Fruit fly (Drosophila melanogaster) S2 (cell line): Measurements from ENCODE around the gene CG5535.

Experiments used
- CG8478 ChIP-seq: fragments of >200 bp; optimal IDR thresholded peaks from 2 replicates; lab custom pipeline; 2018
- CTCF ChIP-seq, 2 experiments: fragments of >200 bp; optimal IDR thresholded peaks; 2 replicates each; lab custom pipeline; 2018

DNA sequence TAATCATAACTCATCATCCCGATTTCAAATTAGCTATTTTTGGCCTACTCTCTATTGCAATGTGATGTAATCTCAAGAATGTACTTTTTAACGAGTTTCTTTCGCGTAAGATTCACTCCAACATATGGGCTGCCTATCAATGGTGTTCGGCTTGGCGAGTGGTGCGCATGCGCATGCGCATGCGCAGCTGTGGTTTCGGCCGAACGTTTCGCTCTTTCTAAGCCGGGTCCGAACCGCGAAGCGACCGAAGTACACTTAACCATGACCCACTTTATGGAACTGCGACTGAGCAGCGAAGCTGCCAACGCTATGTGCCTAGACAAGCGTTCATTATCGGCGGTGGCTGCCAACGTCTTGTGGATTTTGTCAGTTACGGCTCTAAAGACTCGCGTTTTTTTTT lies 37.1 kb upstream of the CG5535 start:
- TF ChIP-seq CG8478 (lab: Kevin White, UChicago) (no peak), CTCF (optimal IDR thresholded peaks at IDR 0.05; lab: Kevin White, UChicago) (no peak)
